Fruit fly (Drosophila melanogaster) whole organism, prepupa: ENCODE data around the gene Rab9.

ENCODE experiments used
- CG10631 ChIP-seq: fragments of 200-800 bp; sonication (Bioruptor generic); optimal IDR thresholded peaks from 2 replicates; lab custom pipeline; 2016; ENCODE audit warnings: missing biosample characterization, missing genetic modification characterization
- CG6792 ChIP-seq: fragments of 200-800 bp; sonication (Bioruptor generic); optimal IDR thresholded peaks from 3 replicates; lab custom pipeline; 2016; ENCODE audit warnings: missing biosample characterization, missing genetic modification characterization
- Gug ChIP-seq: fragments of 200-800 bp; sonication (Bioruptor generic); IDR thresholded peaks from 2 replicates; pipeline ENCODE4 v1.3.6; 2022; ENCODE audit warnings: missing biosample characterization, missing genetic modification characterization
- dac ChIP-seq: fragments of 200-800 bp; sonication (Bioruptor generic); optimal IDR thresholded peaks from 2 replicates; lab custom pipeline; 2017; ENCODE audit warnings: missing biosample characterization, mild to moderate bottlenecking, missing genetic modification characterization
- ss ChIP-seq, 2 experiments: fragments of 200-800 bp; sonication (Bioruptor generic); optimal IDR thresholded peaks; 2 replicates in 1 of 2; 3 replicates in 1 of 2; lab custom pipeline; 2017 to 2018; ENCODE audit warnings: mild to moderate bottlenecking in 2 of 2, missing biosample characterization in 2 of 2, missing genetic modification characterization in 2 of 2, moderate library complexity in 1 of 2
- svp ChIP-seq: fragments of 200-800 bp; sonication (Bioruptor generic); peaks from one replicate; lab custom pipeline; 2016; ENCODE audit warnings: missing biosample characterization, missing genetic modification characterization

- TF ChIP-seq CG6792 (peak; percentile 26), dac (no peak), Gug (GFP tag; lab: Robert Waterston, UW) (no peak), svp (GFP tag; lab: Kevin White, UChicago) (peak; percentile 76), ss (GFP tag; optimal IDR thresholded peaks at IDR 0.05; lab: Kevin White, UChicago) (no peak), CG10631 (GFP tag; lab: Kevin White, UChicago) (peak; percentile 16)
Observed at dm6 chr2L:19425765-19426329, 6.5 kb upstream of the Rab9 start.
